Worm (Caenorhabditis elegans) whole organism, L4/young adult: ENCODE data around the gene T05G5.4.

Source experiments
- W03F9.2 ChIP-seq: fragments of 150-350 bp; optimal IDR thresholded peaks from 2 replicates; lab custom pipeline; 2014; ENCODE audit warnings: missing biosample characterization, missing genetic modification characterization
- him-1 ChIP-seq: sonication (generic microtip); optimal IDR thresholded peaks from 2 replicates; lab custom pipeline; 2016; ENCODE audit warnings: missing genotype, missing genetic modification reagents, missing genetic modification characterization, missing compliant biosample characterization

DNA sequence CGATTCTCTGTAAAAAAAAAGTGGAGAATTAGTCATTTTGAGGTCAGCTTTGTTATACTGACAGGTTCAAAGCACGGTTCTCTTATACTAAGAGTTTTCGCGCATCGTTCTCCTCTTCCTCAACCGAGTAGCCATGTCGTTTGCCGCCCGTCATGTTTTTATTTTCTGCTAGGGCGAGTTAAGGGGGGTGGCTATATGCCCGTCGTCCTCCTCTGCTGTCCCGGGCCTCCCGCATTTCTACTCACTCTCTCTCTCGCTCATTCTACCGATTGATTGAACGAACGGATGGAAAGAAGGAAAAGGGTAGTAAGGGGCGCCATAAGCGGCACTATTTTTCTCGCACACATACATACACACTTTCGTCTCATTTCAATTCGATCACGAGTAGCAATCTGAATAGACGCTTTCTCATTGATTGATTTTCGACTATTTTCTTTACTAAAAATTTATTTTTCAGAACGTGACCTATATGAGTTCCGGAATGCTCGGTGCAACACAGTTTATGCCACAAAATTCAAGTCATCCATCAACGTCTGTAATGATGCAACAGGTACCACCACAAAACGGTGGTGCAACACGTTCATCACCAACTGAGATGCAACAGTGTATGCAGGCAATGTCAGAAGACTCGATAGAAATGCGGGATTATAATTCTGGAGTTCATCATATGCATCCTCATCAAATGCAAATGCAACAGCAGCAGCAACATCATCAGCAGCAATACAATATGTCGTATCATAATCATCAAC lies 43.4 kb upstream of the T05G5.4 start:
- TF ChIP-seq him-1 (tag; lab: Kevin White, UChicago) (no peak), W03F9.2 (no peak)
